Fruit fly (Drosophila melanogaster) ovary, adult (tissue): ENCODE measurements around the gene CG15353.

Source experiments
- CG17801 ChIP-seq: fragments of 200-800 bp; optimal IDR thresholded peaks from 2 replicates; lab custom pipeline; 2019; ENCODE audit warnings: missing biosample characterization, mild to moderate bottlenecking, missing genetic modification characterization, moderate library complexity; ENCODE audit not compliant: partially characterized antibody

CG15353 gene

DNA sequence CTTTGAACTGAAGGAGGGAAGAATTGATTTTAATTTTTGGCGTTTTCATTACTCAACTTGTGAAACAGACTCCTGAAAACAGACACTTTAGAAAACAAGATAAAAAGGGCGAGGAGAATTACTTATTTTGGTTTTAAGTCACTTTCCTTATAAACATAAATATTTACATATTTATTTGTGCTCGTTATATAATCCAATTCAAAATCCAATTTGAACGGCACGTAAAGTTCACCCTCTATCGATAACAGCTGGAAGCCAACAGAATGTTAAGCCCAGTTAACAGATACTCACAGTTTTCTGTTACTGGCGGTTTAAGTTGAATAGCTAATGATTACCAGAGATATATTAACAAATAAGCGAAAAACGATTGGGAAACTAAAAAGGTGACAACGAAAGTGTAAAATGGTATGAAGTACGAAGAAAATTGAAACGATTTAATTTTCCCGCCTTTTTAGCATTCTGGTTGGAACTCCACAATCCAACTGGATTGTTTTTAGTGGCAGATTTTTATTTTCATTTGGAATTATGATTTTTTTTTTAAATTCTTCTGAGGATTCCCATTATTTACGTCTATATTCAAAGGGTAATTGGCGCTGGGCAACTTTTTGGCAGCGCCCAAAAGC lies 27.7 kb downstream of the CG15353 start:
- TF ChIP-seq CG17801 (GFP tag; lab: Kevin White, UChicago): no peak

DNA sequence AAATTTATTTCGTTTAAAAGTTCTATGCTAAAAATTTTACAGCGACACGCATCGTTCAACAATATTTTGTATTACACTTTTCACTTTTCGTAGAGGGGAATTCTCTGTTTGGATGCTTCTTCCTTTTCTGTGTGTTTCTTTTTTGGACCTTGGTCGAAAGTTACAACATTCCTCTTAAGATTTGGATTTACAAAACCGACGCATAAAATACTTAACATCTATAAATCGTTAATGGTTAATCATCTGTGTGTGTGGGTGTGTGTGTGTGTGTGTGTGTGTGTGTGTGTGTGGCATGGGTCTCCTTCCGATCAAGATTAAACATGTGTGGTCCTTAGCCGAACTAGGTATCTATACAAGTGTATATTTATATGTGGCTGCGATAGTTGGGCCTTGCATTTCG lies 31.5 kb downstream of the CG15353 start:
- no peak for TF ChIP-seq CG17801 (GFP tag; lab: Kevin White, UChicago)

- no peak for TF ChIP-seq CG17801 (GFP tag; lab: Kevin White, UChicago)
These were observed 33.0 kb downstream of the CG15353 start, which contains the start of gene Der-1 for dm6 chr2L:1973957-1974356. TSS of gene Der-1 (plus strand) at chr2L:1973957.

dm6 chr2L:1972450-1973119 lies 34.4 kb downstream of the CG15353 start:
- TF ChIP-seq CG17801 (GFP tag; lab: Kevin White, UChicago): no peak

DNA sequence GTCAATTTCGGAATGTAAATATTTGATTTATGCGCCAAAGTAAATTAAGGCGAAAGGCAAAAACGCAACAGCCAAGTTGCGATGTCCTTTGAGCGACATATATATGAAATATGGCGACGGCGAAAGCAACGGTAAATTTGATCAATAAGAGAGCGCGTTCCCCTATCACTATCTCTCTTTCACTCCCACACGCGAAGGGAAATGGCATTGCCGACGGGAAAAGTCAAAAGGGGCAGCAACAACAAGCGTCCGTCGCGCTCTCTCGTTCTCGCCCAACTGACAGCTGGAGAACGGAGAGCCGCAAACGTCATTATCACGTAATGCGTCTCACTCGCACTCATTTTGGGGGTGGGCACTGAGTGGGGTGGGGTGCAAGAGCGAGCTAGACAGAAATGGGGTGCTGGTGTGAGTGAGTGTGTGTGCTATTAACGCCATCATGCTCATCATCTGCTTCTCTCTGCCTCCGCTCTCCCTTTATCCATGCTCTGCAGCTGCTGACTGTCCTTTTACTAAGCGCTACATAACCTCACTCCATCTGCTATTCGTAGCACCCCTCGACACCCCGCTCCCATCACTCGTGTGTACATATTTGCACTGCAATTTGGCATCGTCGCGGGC lies 36.6 kb downstream of the CG15353 start, which contains the start of gene erm:
Gene erm, minus strand, starts transcription at position 51 of the 618 bp plus-strand sequence.
- no peak for TF ChIP-seq CG17801 (GFP tag; lab: Kevin White, UChicago)

DNA sequence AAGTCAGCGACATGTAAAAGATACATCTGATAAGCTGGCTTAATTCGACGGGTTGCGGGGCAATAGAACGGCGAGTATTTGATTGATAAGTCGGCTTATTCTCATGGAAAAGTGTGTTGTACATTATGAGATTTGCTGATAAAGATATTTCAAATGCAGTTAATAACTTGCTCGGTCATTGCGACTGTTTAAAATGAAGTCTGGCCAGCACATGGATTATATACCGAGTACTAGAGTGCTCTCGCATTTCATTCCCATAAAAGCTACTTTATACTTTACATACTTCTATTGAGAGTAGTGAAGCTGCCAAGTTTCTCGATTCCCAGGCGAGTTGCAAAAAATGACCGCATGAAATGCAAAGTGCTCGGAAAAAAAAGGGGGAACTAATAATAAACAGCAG lies 39.1 kb downstream of the CG15353 start:
- TF ChIP-seq CG17801 (GFP tag; lab: Kevin White, UChicago): no peak

DNA sequence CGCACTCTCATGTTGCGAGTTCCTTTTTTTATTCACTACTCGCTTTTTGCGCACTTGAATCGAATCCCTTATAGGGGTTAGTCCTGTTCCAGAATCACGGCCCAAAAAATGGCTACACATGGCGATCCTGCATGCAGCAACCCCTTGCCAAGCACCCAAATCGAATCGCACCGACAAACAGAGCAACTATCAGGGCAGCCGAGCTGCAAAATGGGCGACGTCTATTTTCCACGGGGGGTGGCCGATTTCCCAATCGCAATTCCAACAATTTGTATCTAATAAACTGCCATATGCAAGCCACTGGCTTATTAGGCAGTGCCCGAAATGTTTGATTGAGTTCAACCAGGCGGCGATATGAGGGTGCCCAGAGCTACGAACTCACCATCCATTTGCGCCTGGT lies 39.7 kb downstream of the CG15353 start:
- TF ChIP-seq CG17801 (GFP tag; lab: Kevin White, UChicago): no peak

DNA sequence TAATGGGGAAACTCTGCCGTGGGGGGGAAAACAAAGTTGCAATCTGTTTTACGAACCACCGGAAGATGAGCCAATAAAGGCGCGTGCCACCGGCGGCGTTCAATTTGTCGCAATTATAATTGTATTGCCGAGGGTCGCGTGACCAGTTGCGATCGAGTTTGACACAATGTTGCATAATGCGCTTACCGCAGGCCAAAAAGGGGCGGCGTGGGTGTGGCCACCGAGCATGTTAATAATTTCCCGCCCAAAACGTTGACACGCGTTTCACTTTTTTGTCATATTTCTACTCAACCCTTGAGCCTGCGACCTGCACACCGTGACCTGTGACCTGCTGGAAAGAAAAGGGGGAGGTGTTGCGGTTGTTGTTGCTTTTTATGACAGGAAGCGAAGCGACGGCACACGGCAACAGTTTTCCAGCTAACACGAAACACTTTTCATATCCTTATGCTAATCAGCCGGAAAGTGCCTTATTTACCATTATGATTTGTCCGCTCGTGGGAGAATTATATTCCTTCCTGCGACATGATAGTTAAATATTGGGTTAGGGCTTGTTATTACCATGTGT lies 45.0 kb downstream of the CG15353 start:
- no peak for TF ChIP-seq CG17801 (GFP tag; lab: Kevin White, UChicago)

DNA sequence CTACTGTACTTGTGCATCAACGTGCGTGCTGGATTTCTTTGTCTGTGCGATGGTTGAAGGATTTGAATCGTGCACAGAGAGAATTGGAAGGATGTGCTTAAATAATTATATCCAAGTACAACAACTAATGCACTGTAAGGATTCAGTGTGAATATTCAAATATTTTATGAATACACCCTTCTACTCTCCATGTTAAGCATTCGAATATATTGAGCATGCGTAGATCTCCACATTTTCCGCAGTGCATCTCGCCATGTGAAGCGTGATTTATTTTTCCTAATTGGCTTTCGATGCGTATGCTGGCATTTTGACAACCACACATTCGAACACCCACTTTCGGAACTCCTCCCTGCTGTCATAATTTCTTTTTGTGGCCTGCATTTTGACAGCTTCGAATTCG lies 46.9 kb downstream of the CG15353 start:
- no peak for TF ChIP-seq CG17801 (GFP tag; lab: Kevin White, UChicago)

DNA sequence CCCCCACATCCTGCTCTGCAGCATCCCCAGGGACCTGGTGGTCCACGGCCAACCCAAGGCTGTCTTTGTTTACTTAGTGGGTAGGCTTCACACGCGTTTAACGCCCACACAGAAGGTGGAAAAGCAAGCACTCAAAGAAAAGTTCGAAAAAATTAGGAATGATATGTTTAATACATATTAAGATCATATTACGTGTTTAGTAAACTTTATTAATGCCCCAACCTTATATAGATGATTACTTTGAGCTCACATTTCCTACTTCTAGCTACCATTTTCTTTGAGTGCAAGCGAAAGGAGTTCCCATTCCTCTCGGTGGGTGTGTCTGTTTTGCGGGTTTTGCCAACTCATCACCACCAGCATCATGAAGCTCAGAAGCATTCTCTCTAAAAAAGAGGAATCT lies 47.6 kb downstream of the CG15353 start:
- TF ChIP-seq CG17801 (GFP tag; lab: Kevin White, UChicago): no peak
